Worm (Caenorhabditis elegans): Measurements from ENCODE around the gene D1005.2.

D1005.2 gene

ce11 chrX:1456350-1457080 is 2.3 kb upstream of the D1005.2 start:
- TF ChIP-seq pha-4 (tag; optimal IDR thresholded peaks at IDR 0.05) (peak; percentile 60), unc-62 (GFP tag; optimal IDR thresholded peaks at IDR 0.05) (peak; percentile 54), hlh-1 (tag; optimal IDR thresholded peaks at IDR 0.05) (peak; percentile 67), unc-120 (tag; optimal IDR thresholded peaks at IDR 0.05; ENCODE audit: poor library complexity, severe bottlenecking) (peak; percentile 39), sem-2 (GFP tag; optimal IDR thresholded peaks at IDR 0.05) (no peak)

ce11 chrX:1459756-1460155 is 934 bp downstream of the D1005.2 start:
- TF ChIP-seq mls-2 (tag; optimal IDR thresholded peaks at IDR 0.05) = no peak
- no peak for TF ChIP-seq nhr-237 (tag; optimal IDR thresholded peaks at IDR 0.05)
- TF ChIP-seq sem-2 (GFP tag; optimal IDR thresholded peaks at IDR 0.05) = no peak
- TF ChIP-seq lin-32 (GFP tag; optimal IDR thresholded peaks at IDR 0.05) = no peak
- no peak for TF ChIP-seq mep-1 (tag; optimal IDR thresholded peaks at IDR 0.05)
- no peak for TF ChIP-seq tbx-8 (GFP tag; optimal IDR thresholded peaks at IDR 0.05)
- TF ChIP-seq unc-120 (tag; optimal IDR thresholded peaks at IDR 0.05; ENCODE audit: poor library complexity, severe bottlenecking) = no peak

ce11 chrX:1464699-1465098 is 5.9 kb downstream of the D1005.2 start, which contains the start of gene D1005.6:
D1005.6 (minus strand) TSS chrX:1464799.
- TF ChIP-seq ceh-43 (GFP tag; optimal IDR thresholded peaks at IDR 0.05) = no peak

ce11 chrX:1468057-1468456 is 9.2 kb downstream of the D1005.2 start:
- TF ChIP-seq ces-1 (GFP tag; optimal IDR thresholded peaks at IDR 0.05) (peak; percentile 40), nhr-2 (tag; optimal IDR thresholded peaks at IDR 0.05) (no peak), elt-3 (tag; optimal IDR thresholded peaks at IDR 0.05) (no peak), drap-1 (GFP tag; optimal IDR thresholded peaks at IDR 0.05) (no peak)

ce11 chrX:1471232-1471631 is 12.4 kb downstream of the D1005.2 start:
- TF ChIP-seq ces-1 (GFP tag; optimal IDR thresholded peaks at IDR 0.05) (no peak), mep-1 (tag; optimal IDR thresholded peaks at IDR 0.05) (no peak), unc-39 (tag; optimal IDR thresholded peaks at IDR 0.05) (no peak), elt-3 (tag; optimal IDR thresholded peaks at IDR 0.05) (no peak), blmp-1 (tag; optimal IDR thresholded peaks at IDR 0.05) (no peak), sem-2 (GFP tag; optimal IDR thresholded peaks at IDR 0.05) (no peak), drap-1 (GFP tag; optimal IDR thresholded peaks at IDR 0.05) (no peak), ham-2 (GFP tag; optimal IDR thresholded peaks at IDR 0.05) (no peak), bed-3 (GFP tag; optimal IDR thresholded peaks at IDR 0.05) (no peak)

ce11 chrX:1472880-1473279 is 14.1 kb downstream of the D1005.2 start, which contains the start of gene D1005.5:
D1005.5 (minus strand) TSS chrX:1472980.
- TF ChIP-seq lsy-2 (tag; optimal IDR thresholded peaks at IDR 0.05) (no peak), pha-4 (tag; optimal IDR thresholded peaks at IDR 0.05) (no peak), unc-120 (tag; optimal IDR thresholded peaks at IDR 0.05; ENCODE audit: poor library complexity, severe bottlenecking) (no peak), sptf-1 (tag; optimal IDR thresholded peaks at IDR 0.05) (no peak), M03D4.4 (tag; optimal IDR thresholded peaks at IDR 0.05) (no peak), elt-1 (tag; optimal IDR thresholded peaks at IDR 0.05; ENCODE audit: borderline replicate concordance, insufficient read depth) (no peak), nhr-237 (tag; optimal IDR thresholded peaks at IDR 0.05) (no peak), nhr-76 (tag; optimal IDR thresholded peaks at IDR 0.05) (no peak), snpc-4 (tag; optimal IDR thresholded peaks at IDR 0.05) (no peak), ham-2 (GFP tag; optimal IDR thresholded peaks at IDR 0.05) (no peak), unc-62 (GFP tag; optimal IDR thresholded peaks at IDR 0.05) (no peak), zip-8 (tag; optimal IDR thresholded peaks at IDR 0.05) (no peak), lin-13 (tag; optimal IDR thresholded peaks at IDR 0.05) (no peak), lin-32 (GFP tag; optimal IDR thresholded peaks at IDR 0.05) (no peak)

- TF ChIP-seq mep-1 (tag; optimal IDR thresholded peaks at IDR 0.05) (no peak), nhr-2 (tag; optimal IDR thresholded peaks at IDR 0.05) (no peak), pha-4 (tag; optimal IDR thresholded peaks at IDR 0.05) (no peak), sptf-1 (tag; optimal IDR thresholded peaks at IDR 0.05) (no peak), nhr-76 (tag; optimal IDR thresholded peaks at IDR 0.05) (no peak), bed-3 (GFP tag; optimal IDR thresholded peaks at IDR 0.05) (no peak)
Observed at ce11 chrX:1473794-1474193, 15.0 kb downstream of the D1005.2 start.
